Worm (Caenorhabditis elegans) whole organism, L2 larva: Measurements from ENCODE around the gene C28C12.12.

Experiments used
- C34F6.9 ChIP-seq: fragments of 150-350 bp; optimal IDR thresholded peaks from 2 replicates; lab custom pipeline; 2014; ENCODE audit warnings: missing biosample characterization, missing genetic modification characterization
- F13H6.1 ChIP-seq: sonication (generic microtip); optimal IDR thresholded peaks from 2 replicates; lab custom pipeline; 2016; ENCODE audit warnings: missing genetic modification characterization, missing compliant biosample characterization
- R02D3.7 ChIP-seq: fragments of 150-350 bp; optimal IDR thresholded peaks from 2 replicates; lab custom pipeline; 2014; ENCODE audit warnings: missing biosample characterization, missing genetic modification characterization
- Y55F3AM.14 ChIP-seq: fragments of 200-800 bp; sonication (Bioruptor generic); optimal IDR thresholded peaks from 2 replicates; lab custom pipeline; 2018; ENCODE audit warnings: mild to moderate bottlenecking, missing genetic modification characterization, missing compliant biosample characterization
- ZK546.5 ChIP-seq: sonication (generic microtip); optimal IDR thresholded peaks from 2 replicates; lab custom pipeline; 2017; ENCODE audit warnings: missing biosample characterization, missing genetic modification characterization
- alr-1 ChIP-seq: fragments of 150-350 bp; optimal IDR thresholded peaks from 2 replicates; lab custom pipeline; 2014; ENCODE audit warnings: missing biosample characterization, missing genetic modification characterization
- aly-2 ChIP-seq: fragments of 150-350 bp; optimal IDR thresholded peaks from 2 replicates; lab custom pipeline; 2014; ENCODE audit warnings: missing biosample characterization, missing genetic modification characterization
- ama-1 ChIP-seq: fragments of 150-350 bp; optimal IDR thresholded peaks from 2 replicates; lab custom pipeline; 2018; ENCODE audit warnings: inconsistent platforms
- blmp-1 ChIP-seq: sonication (generic microtip); optimal IDR thresholded peaks from 2 replicates; lab custom pipeline; 2017; ENCODE audit warnings: missing genetic modification characterization, mild to moderate bottlenecking, missing compliant biosample characterization, antibody characterized with exemption, moderate library complexity; ENCODE audit not compliant: insufficient read depth
- ceh-16 ChIP-seq: fragments of 150-350 bp; optimal IDR thresholded peaks from 2 replicates; lab custom pipeline; 2014; ENCODE audit warnings: missing biosample characterization, missing genetic modification characterization
- ceh-82 ChIP-seq: fragments of 150-350 bp; optimal IDR thresholded peaks from 2 replicates; lab custom pipeline; 2014; ENCODE audit warnings: missing biosample characterization, missing genetic modification characterization
- crh-2 ChIP-seq: sonication (generic microtip); optimal IDR thresholded peaks from 2 replicates; lab custom pipeline; 2017; ENCODE audit warnings: missing biosample characterization, missing genetic modification characterization
- dmd-4 ChIP-seq: sonication (generic microtip); optimal IDR thresholded peaks from 2 replicates; lab custom pipeline; 2017; ENCODE audit warnings: missing biosample characterization, missing genetic modification characterization
- egl-27 ChIP-seq: sonication (generic microtip); optimal IDR thresholded peaks from 3 replicates; lab custom pipeline; 2017; ENCODE audit warnings: missing biosample characterization, missing genetic modification reagents, missing genetic modification characterization
- elt-1 ChIP-seq: fragments of 150-350 bp; optimal IDR thresholded peaks from 2 replicates; lab custom pipeline; 2014; ENCODE audit warnings: missing biosample characterization, missing genetic modification characterization
- elt-3 ChIP-seq: sonication (generic microtip); optimal IDR thresholded peaks from 2 replicates; lab custom pipeline; 2017; ENCODE audit warnings: missing biosample characterization, missing genetic modification characterization
- fos-1 ChIP-seq: fragments of 150-350 bp; optimal IDR thresholded peaks from 2 replicates; lab custom pipeline; 2014; ENCODE audit warnings: missing biosample characterization, missing genetic modification characterization
- gmeb-1 ChIP-seq: fragments of 150-350 bp; optimal IDR thresholded peaks from 2 replicates; lab custom pipeline; 2014; ENCODE audit warnings: missing biosample characterization, missing genetic modification characterization
- lin-11 ChIP-seq: fragments of 150-350 bp; sonication (generic microtip); optimal IDR thresholded peaks from 2 replicates; lab custom pipeline; 2014; ENCODE audit warnings: missing biosample characterization, missing genetic modification characterization, inconsistent platforms, mixed read lengths
- lin-13 ChIP-seq: fragments of 150-350 bp; optimal IDR thresholded peaks from 2 replicates; lab custom pipeline; 2014; ENCODE audit warnings: missing biosample characterization, missing genetic modification reagents, missing genetic modification characterization
- lin-39 ChIP-seq: fragments of 150-350 bp; optimal IDR thresholded peaks from 2 replicates; lab custom pipeline; 2014; ENCODE audit warnings: missing biosample characterization, missing genetic modification reagents, missing genetic modification characterization
- lsy-2 ChIP-seq, 2 experiments: fragments of 150-350 bp in 1 of 2; sonication (generic microtip) in 1 of 2; optimal IDR thresholded peaks; 2 replicates each; lab custom pipeline; 2014 to 2017; ENCODE audit warnings: missing biosample characterization in 2 of 2, missing genetic modification characterization in 2 of 2
- mab-5 ChIP-seq: fragments of 150-350 bp; optimal IDR thresholded peaks from 2 replicates; lab custom pipeline; 2014; ENCODE audit warnings: missing biosample characterization, missing genetic modification characterization
- mbf-1 ChIP-seq: sonication (generic microtip); optimal IDR thresholded peaks from 2 replicates; lab custom pipeline; 2017; ENCODE audit warnings: missing biosample characterization, missing genetic modification characterization
- mdl-1 ChIP-seq, 2 experiments: fragments of 150-350 bp in 1 of 2; sonication (generic microtip) in 1 of 2; optimal IDR thresholded peaks; 2 replicates each; lab custom pipeline; 2017; ENCODE audit warnings: missing biosample characterization in 2 of 2, missing genetic modification characterization in 2 of 2
- nhr-10 ChIP-seq: sonication (generic microtip); optimal IDR thresholded peaks from 2 replicates; lab custom pipeline; 2017; ENCODE audit warnings: missing biosample characterization, missing genetic modification characterization
- nhr-11 ChIP-seq: fragments of 150-350 bp; optimal IDR thresholded peaks from 2 replicates; lab custom pipeline; 2014; ENCODE audit warnings: missing biosample characterization, missing genetic modification characterization
- nhr-12 ChIP-seq: fragments of 150-350 bp; optimal IDR thresholded peaks from 2 replicates; lab custom pipeline; 2014; ENCODE audit warnings: missing biosample characterization, missing genetic modification characterization
- nhr-129 ChIP-seq: fragments of 150-350 bp; optimal IDR thresholded peaks from 2 replicates; lab custom pipeline; 2014; ENCODE audit warnings: missing biosample characterization, missing genetic modification characterization
- nhr-21 ChIP-seq: fragments of 150-350 bp; optimal IDR thresholded peaks from 2 replicates; lab custom pipeline; 2014; ENCODE audit warnings: missing biosample characterization, missing genetic modification characterization
- nhr-23 ChIP-seq: fragments of 150-350 bp; optimal IDR thresholded peaks from 2 replicates; lab custom pipeline; 2014; ENCODE audit warnings: missing biosample characterization, missing genetic modification reagents, missing genetic modification characterization
- nhr-237 ChIP-seq: fragments of 150-350 bp; optimal IDR thresholded peaks from 2 replicates; lab custom pipeline; 2014; ENCODE audit warnings: missing biosample characterization, missing genetic modification characterization
- nhr-25 ChIP-seq: fragments of 150-350 bp; sonication (generic microtip); optimal IDR thresholded peaks from 3 replicates; lab custom pipeline; 2014; ENCODE audit warnings: missing biosample characterization, missing genetic modification characterization
- nhr-6 ChIP-seq: fragments of 150-350 bp; optimal IDR thresholded peaks from 2 replicates; lab custom pipeline; 2014; ENCODE audit warnings: missing biosample characterization, missing genetic modification characterization
- nhr-77 ChIP-seq: fragments of 150-350 bp; optimal IDR thresholded peaks from 2 replicates; lab custom pipeline; 2014; ENCODE audit warnings: missing biosample characterization, missing genetic modification characterization
- peb-1 ChIP-seq: fragments of 150-350 bp; optimal IDR thresholded peaks from 2 replicates; lab custom pipeline; 2014; ENCODE audit warnings: missing biosample characterization, missing genetic modification characterization
- sem-4 ChIP-seq: fragments of 150-350 bp; optimal IDR thresholded peaks from 2 replicates; lab custom pipeline; 2014; ENCODE audit warnings: missing biosample characterization, missing genetic modification reagents, missing genetic modification characterization
- skn-1 ChIP-seq: sonication (generic microtip); optimal IDR thresholded peaks from 2 replicates; lab custom pipeline; 2017; ENCODE audit warnings: missing biosample characterization, missing genetic modification characterization
- sma-3 ChIP-seq: sonication (generic microtip); optimal IDR thresholded peaks from 2 replicates; lab custom pipeline; 2016; ENCODE audit warnings: missing genetic modification reagents, missing genetic modification characterization, missing compliant biosample characterization
- sma-9 ChIP-seq, 2 experiments: fragments of 150-350 bp in 1 of 2; sonication (generic microtip) in 1 of 2; optimal IDR thresholded peaks; 2 replicates each; lab custom pipeline; 2014 to 2016; ENCODE audit warnings: missing genetic modification characterization in 2 of 2, mild to moderate bottlenecking in 1 of 2, missing biosample characterization in 1 of 2, missing compliant biosample characterization in 1 of 2, missing genetic modification reagents in 1 of 2, moderate library complexity in 1 of 2
- snpc-4 ChIP-seq: fragments of 150-350 bp; optimal IDR thresholded peaks from 2 replicates; lab custom pipeline; 2014; ENCODE audit warnings: missing biosample characterization, missing genetic modification characterization
- unc-39 ChIP-seq: fragments of 150-350 bp; optimal IDR thresholded peaks from 2 replicates; lab custom pipeline; 2014; ENCODE audit warnings: missing biosample characterization, missing genetic modification characterization
- unc-55 ChIP-seq: fragments of 150-350 bp; sonication (generic microtip); optimal IDR thresholded peaks from 3 replicates; lab custom pipeline; 2014; ENCODE audit warnings: missing biosample characterization, missing genetic modification reagents, missing genetic modification characterization
- unc-62 ChIP-seq: fragments of 150-350 bp; optimal IDR thresholded peaks from 2 replicates; lab custom pipeline; 2014; ENCODE audit warnings: missing biosample characterization, missing genetic modification reagents, missing genetic modification characterization
- zag-1 ChIP-seq: fragments of 150-350 bp; optimal IDR thresholded peaks from 2 replicates; lab custom pipeline; 2014; ENCODE audit warnings: missing biosample characterization, missing genetic modification characterization
- ztf-1 ChIP-seq: fragments of 200-800 bp; sonication (Bioruptor generic); conservative IDR thresholded peaks from 2 replicates; pipeline ENCODE4 v1.3.6; 2022; ENCODE audit warnings: missing genetic modification characterization, missing compliant biosample characterization
- ztf-11 ChIP-seq: sonication (generic microtip); optimal IDR thresholded peaks from 2 replicates; lab custom pipeline; 2017; ENCODE audit warnings: missing biosample characterization, missing genetic modification characterization
- ztf-4 ChIP-seq: fragments of 150-350 bp; optimal IDR thresholded peaks from 2 replicates; lab custom pipeline; 2014; ENCODE audit warnings: missing biosample characterization, missing genetic modification characterization

The C28C12.12 gene

DNA sequence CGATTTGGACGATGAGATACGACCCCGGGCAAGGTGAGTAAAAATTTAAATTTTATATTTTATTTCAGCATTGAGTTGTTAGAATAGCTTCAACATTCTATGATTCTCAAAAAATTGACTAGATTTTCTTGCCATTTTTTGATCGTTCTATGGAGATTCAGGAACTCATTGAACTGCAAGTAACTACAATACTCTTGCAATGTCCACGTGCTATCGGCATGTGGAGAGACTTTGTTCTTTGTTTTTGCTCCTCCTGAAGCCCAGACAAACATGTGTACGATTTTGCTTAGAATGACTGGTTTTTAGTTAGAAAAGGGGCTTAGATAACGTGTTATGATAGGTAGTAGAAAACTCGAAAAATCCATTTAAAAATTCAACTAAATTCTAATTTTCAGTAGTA lies 39.8 kb upstream of the C28C12.12 start:
- TF ChIP-seq sma-9 (GFP tag; optimal IDR thresholded peaks at IDR 0.05; lab: Kevin White, UChicago) (peak; percentile 30), sma-9 (tag; optimal IDR thresholded peaks at IDR 0.05; lab: Kevin White, UChicago) (no peak), ztf-1 (GFP tag; lab: Robert Waterston, UW) (no peak), ztf-4 (tag; lab: Kevin White, UChicago) (no peak), peb-1 (no peak), nhr-129 (tag; lab: Kevin White, UChicago) (peak; percentile 5), snpc-4 (tag; lab: Kevin White, UChicago) (no peak), ama-1 (peak; percentile 45)

DNA sequence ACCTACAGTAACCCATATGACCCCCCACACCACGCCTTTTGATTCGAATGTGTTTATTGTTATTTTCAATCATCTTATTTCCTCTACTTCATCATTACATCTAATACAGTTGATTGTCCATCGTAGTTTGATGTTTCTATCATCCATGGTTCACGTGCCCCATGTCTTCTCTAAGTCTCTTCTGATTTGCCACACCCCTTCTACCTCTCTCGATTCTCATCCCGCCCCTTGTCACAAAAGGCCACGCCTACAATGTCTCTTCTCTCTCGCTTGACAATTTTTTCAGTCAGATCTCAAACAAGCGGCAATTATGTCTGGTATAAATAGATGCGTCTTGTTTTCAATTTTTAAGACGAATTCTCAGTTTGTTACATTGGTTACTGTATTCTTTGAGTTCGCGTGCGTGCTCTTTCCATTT lies 38.8 kb upstream of the C28C12.12 start:
- no peak for TF ChIP-seq ceh-82
- no peak for TF ChIP-seq ztf-4 (tag; lab: Kevin White, UChicago)
- TF ChIP-seq mab-5 (tag; lab: Kevin White, UChicago) = no peak
- TF ChIP-seq nhr-129 (tag; lab: Kevin White, UChicago) = peak; percentile 80
- TF ChIP-seq gmeb-1 (tag; lab: Kevin White, UChicago) = no peak
- peak; percentile 43 for TF ChIP-seq Y55F3AM.14 (GFP tag; lab: Kevin White, UChicago)
- no peak for TF ChIP-seq unc-62
- peak; percentile 75 for TF ChIP-seq fos-1
- no peak for TF ChIP-seq elt-3
- no peak for TF ChIP-seq nhr-11 (tag; lab: Kevin White, UChicago)
- TF ChIP-seq sma-3 (GFP tag; lab: Kevin White, UChicago) = peak; percentile 76
- peak in 1 of 2 experiments; percentile 75 for TF ChIP-seq lsy-2 (tag; optimal IDR thresholded peaks at IDR 0.05; lab: Kevin White, UChicago)
- TF ChIP-seq unc-55 (GFP tag; lab: Kevin White, UChicago) = no peak
- no peak for TF ChIP-seq ztf-11 (tag; lab: Kevin White, UChicago)
- TF ChIP-seq blmp-1 (tag; lab: Kevin White, UChicago) = peak; percentile 76
- TF ChIP-seq crh-2 (tag; lab: Kevin White, UChicago) = peak; percentile 72
- peak; percentile 21 for TF ChIP-seq snpc-4 (tag; lab: Kevin White, UChicago)
- no peak for TF ChIP-seq sem-4 (tag; lab: Kevin White, UChicago)
- no peak for TF ChIP-seq dmd-4
- TF ChIP-seq aly-2 = no peak
- TF ChIP-seq nhr-237 (tag; lab: Kevin White, UChicago) = no peak
- no peak for TF ChIP-seq elt-1 (tag; lab: Kevin White, UChicago)
- TF ChIP-seq lin-11 = no peak
- no peak for TF ChIP-seq lin-39 (tag; lab: Kevin White, UChicago)
- peak; percentile 34 for TF ChIP-seq nhr-6 (tag; lab: Kevin White, UChicago)
- peak; percentile 80 for TF ChIP-seq ama-1
- peak; percentile 40 for TF ChIP-seq lin-13
- no peak for TF ChIP-seq nhr-10 (tag; lab: Kevin White, UChicago)
- TF ChIP-seq zag-1 (tag; lab: Kevin White, UChicago) = no peak
- no peak for TF ChIP-seq egl-27
- no peak for TF ChIP-seq unc-39 (tag; lab: Kevin White, UChicago)
- no peak for TF ChIP-seq ztf-1 (GFP tag; lab: Robert Waterston, UW)
- peak; percentile 67 for TF ChIP-seq nhr-25
- no peak for TF ChIP-seq nhr-77 (tag; lab: Kevin White, UChicago)
- TF ChIP-seq alr-1 = no peak
- no peak for TF ChIP-seq nhr-12 (tag; lab: Kevin White, UChicago)
- no peak for TF ChIP-seq mbf-1 (tag; lab: Kevin White, UChicago)
- TF ChIP-seq sma-9 (GFP tag; optimal IDR thresholded peaks at IDR 0.05; lab: Kevin White, UChicago) = peak; percentile 86
- TF ChIP-seq sma-9 (tag; optimal IDR thresholded peaks at IDR 0.05; lab: Kevin White, UChicago) = no peak
- no peak for TF ChIP-seq ceh-16 (tag; lab: Kevin White, UChicago)
- peak; percentile 0 for TF ChIP-seq C34F6.9 (tag; lab: Kevin White, UChicago)
- no peak for TF ChIP-seq R02D3.7
- no peak for TF ChIP-seq nhr-23
- TF ChIP-seq peb-1 = no peak
- no peak for TF ChIP-seq ZK546.5
- TF ChIP-seq skn-1 (tag; lab: Kevin White, UChicago) = no peak
- peak; percentile 62 for TF ChIP-seq nhr-21 (tag; lab: Kevin White, UChicago)
- TF ChIP-seq mdl-1 (tag; optimal IDR thresholded peaks at IDR 0.05; lab: Kevin White, UChicago) = peak; percentile 36 to 69
- peak; percentile 68 for TF ChIP-seq F13H6.1 (tag; lab: Kevin White, UChicago)
- TF ChIP-seq, all 48 proteins: peak for 17
